Worm (Caenorhabditis elegans): ENCODE measurements around the gene Y60C6A.3.

ce11 chrV:4801943-4802342 lies 16.3 kb downstream of the Y60C6A.3 start:
- TF ChIP-seq tra-4 (tag; optimal IDR thresholded peaks at IDR 0.05) (no peak), hmbx-1 (tag; optimal IDR thresholded peaks at IDR 0.05) (no peak), F13C5.2 (tag; optimal IDR thresholded peaks at IDR 0.05) (no peak), B0310.2 (tag; optimal IDR thresholded peaks at IDR 0.05) (no peak), ama-1 (optimal IDR thresholded peaks at IDR 0.05) (no peak), flt-1 (GFP tag; IDR thresholded peaks at IDR 0.05) (no peak), tbx-11 (GFP tag; IDR thresholded peaks at IDR 0.05) (no peak), scrt-1 (GFP tag; IDR thresholded peaks at IDR 0.05) (no peak), ceh-36 (tag; optimal IDR thresholded peaks at IDR 0.05) (no peak), pes-1 (GFP tag; IDR thresholded peaks at IDR 0.05) (no peak)

Measured in whole organism, early embryonic.